Fruit fly (Drosophila melanogaster): ENCODE measurements around the gene Jhbp4.

Jhbp4 gene

dm6 chr3R:16034186-16034585 lies 9.1 kb upstream of the Jhbp4 start (continued):
- peak in 1 of 2 experiments; percentile 100 for TF ChIP-seq tll (GFP tag; optimal IDR thresholded peaks at IDR 0.05)
- no peak for TF ChIP-seq CG9215 (GFP tag; IDR thresholded peaks at IDR 0.05)
- no peak for TF ChIP-seq Hmr (GFP tag; optimal IDR thresholded peaks at IDR 0.05)
- no peak for TF ChIP-seq Eip74EF (GFP tag; optimal IDR thresholded peaks at IDR 0.05)
- no peak for TF ChIP-seq CG13123 (GFP tag; optimal IDR thresholded peaks at IDR 0.05)
- no peak for TF ChIP-seq CG17802 (tag; optimal IDR thresholded peaks at IDR 0.05)
- no peak for TF ChIP-seq CG18476 (GFP tag; optimal IDR thresholded peaks at IDR 0.05)
- TF ChIP-seq Fer2 (tag; optimal IDR thresholded peaks at IDR 0.05), result no peak
- TF ChIP-seq Hr39 (optimal IDR thresholded peaks at IDR 0.05), result no peak
- no peak for TF ChIP-seq CG5953 (GFP tag; IDR thresholded peaks at IDR 0.05)
- TF ChIP-seq CG11093 (GFP tag; IDR thresholded peaks at IDR 0.05), result no peak
- no peak for TF ChIP-seq CG31365 (tag; optimal IDR thresholded peaks at IDR 0.05)
- TF ChIP-seq sob (GFP tag; IDR thresholded peaks at IDR 0.05), result no peak
- TF ChIP-seq mld (GFP tag; IDR thresholded peaks at IDR 0.05; ENCODE audit: partially characterized antibody), result no peak
- no peak for TF ChIP-seq Bteb2 (GFP tag; optimal IDR thresholded peaks at IDR 0.05)
- TF ChIP-seq rib (GFP tag; IDR thresholded peaks at IDR 0.05), result no peak
- no peak for TF ChIP-seq tup (GFP tag; optimal IDR thresholded peaks at IDR 0.05)
- no peak for TF ChIP-seq emc (GFP tag; optimal IDR thresholded peaks at IDR 0.05)
- no peak for TF ChIP-seq CG6854 (GFP tag; optimal IDR thresholded peaks at IDR 0.05)
- TF ChIP-seq danr (GFP tag; IDR thresholded peaks at IDR 0.05), result no peak
- TF ChIP-seq ttk (GFP tag; IDR thresholded peaks at IDR 0.05), result no peak
- TF ChIP-seq CTCF (GFP tag; optimal IDR thresholded peaks at IDR 0.05), result no peak
- peak; percentile 83 for TF ChIP-seq CG15479 (GFP tag; optimal IDR thresholded peaks at IDR 0.05)
- no peak for TF ChIP-seq HLHmδ (GFP tag; optimal IDR thresholded peaks at IDR 0.05)
- TF ChIP-seq CG17612 (GFP tag; IDR thresholded peaks at IDR 0.05), result no peak

dm6 chr3R:16038049-16038448 lies 5.2 kb upstream of the Jhbp4 start:
- TF ChIP-seq chm (GFP tag; IDR thresholded peaks at IDR 0.05), result 0 out of 2 replicates have a peak, but pooled peaks have one; percentile 21
- TF ChIP-seq tgo (GFP tag; IDR thresholded peaks at IDR 0.05), result no peak
- peak; percentile 95 for TF ChIP-seq Nf-YC (tag; optimal IDR thresholded peaks at IDR 0.05)
- 0 out of 2 replicates have a peak, but pooled peaks have one; percentile 50 for TF ChIP-seq CG16779 (GFP tag; IDR thresholded peaks at IDR 0.05)
- TF ChIP-seq Ravus (GFP tag; IDR thresholded peaks at IDR 0.05), result no peak
- peak; percentile 27 for TF ChIP-seq CG1832 (GFP tag; optimal IDR thresholded peaks at IDR 0.05)
- TF ChIP-seq CG11456 (GFP tag; IDR thresholded peaks at IDR 0.05), result 0 out of 3 replicates have a peak, but pooled peaks have one; percentile 9
- peak; percentile 59; the same call in 1 of the 2 replicates for TF ChIP-seq seq (GFP tag; IDR thresholded peaks at IDR 0.05)
- 0 out of 3 replicates have a peak, but pooled peaks have one; percentile 38 for TF ChIP-seq mld (GFP tag; IDR thresholded peaks at IDR 0.05; ENCODE audit: partially characterized antibody)
- TF ChIP-seq Dref (GFP tag; IDR thresholded peaks at IDR 0.05), result 0 out of 2 replicates have a peak, but pooled peaks have one; percentile 5
- TF ChIP-seq CG16813 (GFP tag; IDR thresholded peaks at IDR 0.05; ENCODE audit: partially characterized antibody), result no peak
- TF ChIP-seq vnd (GFP tag; IDR thresholded peaks at IDR 0.05; ENCODE audit: partially characterized antibody), result 0 out of 3 replicates have a peak, but pooled peaks have one; percentile 11
- TF ChIP-seq Nf-YB (GFP tag; optimal IDR thresholded peaks at IDR 0.05), result peak; percentile 97
- TF ChIP-seq phol (tag; optimal IDR thresholded peaks at IDR 0.05), result peak; percentile 40

- TF ChIP-seq CG8478 (optimal IDR thresholded peaks at IDR 0.05) (peak; percentile 43), Hr39 (optimal IDR thresholded peaks at IDR 0.05) (peak; percentile 9), CG2889 (GFP tag; IDR thresholded peaks at IDR 0.05) (no peak)
Measured at dm6 chr3R:16039557-16039956, 3.7 kb upstream of the Jhbp4 start.
